Fruit fly (Drosophila melanogaster) whole organism, embryonic: Measurements from ENCODE around the gene Ser.

Experiments used
- CG10462 ChIP-seq: fragments of 200-800 bp; sonication (Bioruptor generic); optimal IDR thresholded peaks from 2 replicates; lab custom pipeline; 2016; ENCODE audit warnings: missing biosample characterization, missing genetic modification characterization
- CG11398 ChIP-seq: fragments of 200-800 bp; sonication (Bioruptor generic); optimal IDR thresholded peaks from 2 replicates; lab custom pipeline; 2016; ENCODE audit warnings: missing biosample characterization, missing genetic modification characterization
- CG11504 ChIP-seq: fragments of 200-800 bp; sonication (Bioruptor generic); optimal IDR thresholded peaks from 3 replicates; lab custom pipeline; 2019; ENCODE audit warnings: missing biosample characterization, mild to moderate bottlenecking, missing genetic modification characterization, moderate library complexity
- CG11560 ChIP-seq: fragments of 200-800 bp; sonication (Bioruptor generic); IDR thresholded peaks from 3 replicates; pipeline ENCODE4 v1.3.6; 2022; ENCODE audit warnings: missing biosample characterization, missing genetic modification characterization
- CG12236 ChIP-seq: fragments of 200-800 bp; sonication (Bioruptor generic); optimal IDR thresholded peaks from 2 replicates; lab custom pipeline; 2016; ENCODE audit warnings: missing biosample characterization, missing genetic modification characterization
- CG13775 ChIP-seq: fragments of 200-800 bp; sonication (Bioruptor generic); optimal IDR thresholded peaks from 3 replicates; lab custom pipeline; 2017; ENCODE audit warnings: missing biosample characterization, mild to moderate bottlenecking, missing genetic modification characterization
- CG15514 ChIP-seq: fragments of 200-800 bp; sonication (Bioruptor generic); optimal IDR thresholded peaks from 3 replicates; lab custom pipeline; 2017; ENCODE audit warnings: missing biosample characterization, missing genetic modification characterization, mild to moderate bottlenecking, moderate library complexity, missing genetic modification reagents
- CG1603 ChIP-seq: fragments of 200-800 bp; sonication (Bioruptor generic); optimal IDR thresholded peaks from 2 replicates; lab custom pipeline; 2019; ENCODE audit warnings: missing biosample characterization, mild to moderate bottlenecking, missing genetic modification characterization, moderate library complexity
- CG1792 ChIP-seq: fragments of 200-800 bp; sonication (Bioruptor generic); optimal IDR thresholded peaks from 2 replicates; lab custom pipeline; 2016; ENCODE audit warnings: missing biosample characterization, missing genetic modification characterization
- CG30431 ChIP-seq: fragments of 200-800 bp; sonication (Bioruptor generic); optimal IDR thresholded peaks from 2 replicates; lab custom pipeline; 2017; ENCODE audit warnings: missing biosample characterization, missing genetic modification characterization
- CG31365 ChIP-seq: fragments of 200-800 bp; sonication (Bioruptor generic); optimal IDR thresholded peaks from 2 replicates; lab custom pipeline; 2018; ENCODE audit warnings: missing biosample characterization, mild to moderate bottlenecking, missing genetic modification characterization
- CG32772 ChIP-seq: fragments of 200-800 bp; sonication (Bioruptor generic); IDR thresholded peaks from 2 replicates; pipeline ENCODE4 v1.3.6; 2022; ENCODE audit warnings: missing biosample characterization, missing genetic modification characterization
- CG33213 ChIP-seq: fragments of 200-800 bp; sonication (Bioruptor generic); optimal IDR thresholded peaks from 3 replicates; lab custom pipeline; 2016; ENCODE audit warnings: missing biosample characterization, missing genetic modification characterization
- CG4854 ChIP-seq: fragments of 200-800 bp; sonication (Bioruptor generic); optimal IDR thresholded peaks from 2 replicates; lab custom pipeline; 2016; ENCODE audit warnings: missing biosample characterization, missing genetic modification characterization, inconsistent platforms
- CG6654 ChIP-seq: fragments of 200-800 bp; sonication (Bioruptor generic); optimal IDR thresholded peaks from 2 replicates; lab custom pipeline; 2017; ENCODE audit warnings: missing biosample characterization, mild to moderate bottlenecking, missing genetic modification characterization
- CG6791 ChIP-seq: fragments of 200-800 bp; sonication (Bioruptor generic); IDR thresholded peaks from 3 replicates; pipeline ENCODE4 v1.3.6; 2022; ENCODE audit warnings: missing biosample characterization, missing genetic modification characterization; ENCODE audit not compliant: partially characterized antibody
- CG6813 ChIP-seq: fragments of 200-800 bp; sonication (Bioruptor generic); optimal IDR thresholded peaks from 2 replicates; lab custom pipeline; 2017; ENCODE audit warnings: missing biosample characterization, missing genetic modification characterization, mild to moderate bottlenecking, moderate library complexity, missing genetic modification reagents
- CG8281 ChIP-seq: fragments of 200-800 bp; sonication (Bioruptor generic); optimal IDR thresholded peaks from 2 replicates; lab custom pipeline; 2018; ENCODE audit warnings: missing biosample characterization, mild to moderate bottlenecking, missing genetic modification characterization, moderate library complexity
- CG8359 ChIP-seq: fragments of 200-800 bp; sonication (Bioruptor generic); optimal IDR thresholded peaks from 2 replicates; lab custom pipeline; 2017; ENCODE audit warnings: missing biosample characterization, mild to moderate bottlenecking, missing genetic modification characterization, borderline replicate concordance
- CG9727 ChIP-seq: fragments of 200-800 bp; sonication (Bioruptor generic); optimal IDR thresholded peaks from 3 replicates; lab custom pipeline; 2017; ENCODE audit warnings: missing biosample characterization, mild to moderate bottlenecking, missing genetic modification characterization
- CrebB ChIP-seq: fragments of 200-800 bp; sonication (Bioruptor generic); optimal IDR thresholded peaks from 3 replicates; lab custom pipeline; 2018; ENCODE audit warnings: missing biosample characterization, mild to moderate bottlenecking, missing genetic modification characterization
- Dek ChIP-seq: fragments of 200-800 bp; sonication (Bioruptor generic); optimal IDR thresholded peaks from 3 replicates; lab custom pipeline; 2019; ENCODE audit warnings: missing biosample characterization, mild to moderate bottlenecking, missing genetic modification characterization, moderate library complexity
- Fer2 ChIP-seq: fragments of 200-800 bp; sonication (Bioruptor generic); optimal IDR thresholded peaks from 2 replicates; lab custom pipeline; 2018; ENCODE audit warnings: missing biosample characterization, mild to moderate bottlenecking, missing genetic modification characterization, moderate library complexity
- HLH54F ChIP-seq: fragments of 200-800 bp; sonication (Bioruptor generic); optimal IDR thresholded peaks from 3 replicates; lab custom pipeline; 2016; ENCODE audit warnings: missing biosample characterization, missing genetic modification characterization
- Hmx ChIP-seq: fragments of 200-800 bp; sonication (Bioruptor generic); optimal IDR thresholded peaks from 2 replicates; lab custom pipeline; 2016; ENCODE audit warnings: missing biosample characterization, missing genetic modification characterization
- Lim3 ChIP-seq: fragments of 200-800 bp; sonication (Bioruptor generic); IDR thresholded peaks from 2 replicates; pipeline ENCODE4 v1.3.6; 2022; ENCODE audit warnings: missing biosample characterization, missing genetic modification characterization
- Mes4 ChIP-seq: fragments of 200-800 bp; sonication (Bioruptor generic); optimal IDR thresholded peaks from 2 replicates; lab custom pipeline; 2016; ENCODE audit warnings: missing biosample characterization, missing genetic modification characterization
- Sox100B ChIP-seq: fragments of 200-800 bp; sonication (Bioruptor generic); optimal IDR thresholded peaks from 3 replicates; lab custom pipeline; 2018; ENCODE audit warnings: missing biosample characterization, mild to moderate bottlenecking, missing genetic modification characterization
- Spps ChIP-seq: fragments of 200-800 bp; sonication (Bioruptor generic); optimal IDR thresholded peaks from 2 replicates; lab custom pipeline; 2018; ENCODE audit warnings: missing biosample characterization, mild to moderate bottlenecking, missing genetic modification characterization
- Taf1 ChIP-seq: fragments of 200-800 bp; sonication (Bioruptor generic); IDR thresholded peaks from 2 replicates; pipeline ENCODE4 v1.3.6; 2022; ENCODE audit warnings: missing biosample characterization, missing genetic modification characterization
- ase ChIP-seq: fragments of 200-800 bp; sonication (Bioruptor generic); IDR thresholded peaks from 3 replicates; pipeline ENCODE4 v1.3.6; 2022; ENCODE audit warnings: missing biosample characterization, missing genetic modification characterization
- ato ChIP-seq: fragments of 200-800 bp; sonication (Bioruptor generic); IDR thresholded peaks from 2 replicates; pipeline ENCODE4 v1.3.6; 2022; ENCODE audit warnings: missing biosample characterization, missing genetic modification characterization; ENCODE audit not compliant: partially characterized antibody
- bowl ChIP-seq: fragments of 200-800 bp; sonication (Bioruptor generic); IDR thresholded peaks from 2 replicates; pipeline ENCODE4 v1.3.6; 2022; ENCODE audit warnings: missing biosample characterization, missing genetic modification characterization
- bsh ChIP-seq, 2 experiments: fragments of 200-800 bp; sonication (Bioruptor generic); optimal IDR thresholded peaks; 2 replicates each; lab custom pipeline; 2017 to 2018; ENCODE audit warnings: mild to moderate bottlenecking in 2 of 2, missing biosample characterization in 2 of 2, missing genetic modification characterization in 2 of 2, moderate library complexity in 1 of 2
- btn ChIP-seq: fragments of 200-800 bp; sonication (Bioruptor generic); optimal IDR thresholded peaks from 2 replicates; lab custom pipeline; 2016; ENCODE audit warnings: missing biosample characterization, missing genetic modification characterization
- cas ChIP-seq: fragments of 200-800 bp; sonication (Bioruptor generic); IDR thresholded peaks from 2 replicates; pipeline ENCODE4 v1.3.6; 2022; ENCODE audit warnings: missing biosample characterization, missing genetic modification characterization
- dmrt11E ChIP-seq: fragments of 200-800 bp; sonication (Bioruptor generic); optimal IDR thresholded peaks from 3 replicates; lab custom pipeline; 2018; ENCODE audit warnings: missing biosample characterization, mild to moderate bottlenecking, missing genetic modification characterization, moderate library complexity
- dmrt99B ChIP-seq: fragments of 200-800 bp; sonication (Bioruptor generic); optimal IDR thresholded peaks from 2 replicates; lab custom pipeline; 2018; ENCODE audit warnings: missing biosample characterization, mild to moderate bottlenecking, missing genetic modification characterization, moderate library complexity
- ewg ChIP-seq: fragments of 200-800 bp; sonication (Bioruptor generic); optimal IDR thresholded peaks from 3 replicates; lab custom pipeline; 2017; ENCODE audit warnings: mild to moderate bottlenecking, missing biosample characterization, missing genetic modification reagents, missing genetic modification characterization
- fd64A ChIP-seq: fragments of 200-800 bp; sonication (Bioruptor generic); optimal IDR thresholded peaks from 3 replicates; lab custom pipeline; 2018; ENCODE audit warnings: missing biosample characterization, mild to moderate bottlenecking, missing genetic modification characterization
- gcm ChIP-seq: fragments of 200-800 bp; sonication (Bioruptor generic); optimal IDR thresholded peaks from 2 replicates; lab custom pipeline; 2019; ENCODE audit warnings: missing biosample characterization, mild to moderate bottlenecking, missing genetic modification characterization, moderate library complexity
- gfzf ChIP-seq: fragments of 200-800 bp; sonication (Bioruptor generic); optimal IDR thresholded peaks from 2 replicates; lab custom pipeline; 2016; ENCODE audit warnings: missing biosample characterization, mild to moderate bottlenecking, missing genetic modification characterization, moderate library complexity
- jigr1 ChIP-seq: fragments of 200-800 bp; sonication (Bioruptor generic); IDR thresholded peaks from 3 replicates; pipeline ENCODE4 v1.3.6; 2022; ENCODE audit warnings: missing biosample characterization, missing genetic modification characterization
- lmd ChIP-seq: fragments of 200-800 bp; sonication (Bioruptor generic); IDR thresholded peaks from 2 replicates; pipeline ENCODE4 v1.3.6; 2022; ENCODE audit warnings: missing biosample characterization, missing genetic modification characterization
- lola ChIP-seq, 3 experiments: fragments of >200 bp in 2 of 3; fragments of 200-800 bp in 1 of 3; sonication (Bioruptor generic) in 1 of 3; optimal IDR thresholded peaks; 2 replicates each; lab custom pipeline; 2017 to 2019; ENCODE audit warnings: missing biosample characterization in 3 of 3, missing genetic modification characterization in 3 of 3, mild to moderate bottlenecking in 1 of 3, moderate library complexity in 1 of 3
- pfk ChIP-seq: fragments of 200-800 bp; sonication (Bioruptor generic); optimal IDR thresholded peaks from 2 replicates; lab custom pipeline; 2018; ENCODE audit warnings: missing biosample characterization, mild to moderate bottlenecking, missing genetic modification characterization, moderate library complexity
- pros ChIP-seq: fragments of 200-800 bp; sonication (Bioruptor generic); optimal IDR thresholded peaks from 3 replicates; lab custom pipeline; 2019; ENCODE audit warnings: missing biosample characterization, mild to moderate bottlenecking, missing genetic modification characterization, moderate library complexity
- rib ChIP-seq: fragments of 200-800 bp; sonication (Bioruptor generic); IDR thresholded peaks from 2 replicates; pipeline ENCODE4 v1.3.6; 2022; ENCODE audit warnings: missing biosample characterization, missing genetic modification characterization
- z ChIP-seq: fragments of 200-800 bp; sonication (Bioruptor generic); IDR thresholded peaks from 3 replicates; pipeline ENCODE4 v1.3.6; 2022; ENCODE audit warnings: missing biosample characterization, missing genetic modification characterization
- zen ChIP-seq: fragments of 200-800 bp; sonication (Bioruptor generic); optimal IDR thresholded peaks from 3 replicates; lab custom pipeline; 2018; ENCODE audit warnings: missing biosample characterization, mild to moderate bottlenecking, missing genetic modification characterization, moderate library complexity

Ser gene

dm6 chr3R:27137914-27138323, 56.1 kb downstream of the Ser start (continued):
- peak; percentile 5 for TF ChIP-seq zen
- peak; percentile 8 for TF ChIP-seq CG10462 (GFP tag; lab: Kevin White, UChicago)
- TF ChIP-seq bsh (GFP tag; optimal IDR thresholded peaks at IDR 0.05; lab: Kevin White, UChicago), result peak in 1 of 2 experiments; percentile 68
- no peak for TF ChIP-seq CG30431 (GFP tag; lab: Kevin White, UChicago)
- TF ChIP-seq CG32772 (GFP tag; lab: Robert Waterston, UW), result no peak
- TF ChIP-seq Sox100B (GFP tag; lab: Kevin White, UChicago), result peak; percentile 62
- TF ChIP-seq bowl (GFP tag; lab: Robert Waterston, UW), result no peak
- no peak for TF ChIP-seq Spps (tag; lab: Kevin White, UChicago)
- TF ChIP-seq CG1792, result no peak
- TF ChIP-seq ato, result no peak
- TF ChIP-seq CG12236, result peak; percentile 52
- TF ChIP-seq CG13775 (GFP tag; lab: Kevin White, UChicago), result no peak
- no peak for TF ChIP-seq Fer2 (tag; lab: Kevin White, UChicago)
- peak in 1 of 3 experiments; percentile 31 for TF ChIP-seq lola (GFP tag; optimal IDR thresholded peaks at IDR 0.05; lab: Kevin White, UChicago)
- TF ChIP-seq pfk (GFP tag; lab: Kevin White, UChicago), result no peak
- TF ChIP-seq jigr1 (GFP tag; lab: Robert Waterston, UW), result no peak
- no peak for TF ChIP-seq z
- peak; percentile 21 for TF ChIP-seq CG8281 (tag; lab: Kevin White, UChicago)
- TF ChIP-seq ase (GFP tag; lab: Robert Waterston, UW), result no peak
- no peak for TF ChIP-seq HLH54F
- TF ChIP-seq Lim3, result no peak
- peak; percentile 22 for TF ChIP-seq ewg
- TF ChIP-seq lmd (GFP tag; lab: Robert Waterston, UW), result no peak
- peak; percentile 60 for TF ChIP-seq Mes4 (GFP tag; lab: Kevin White, UChicago)
- no peak for TF ChIP-seq CG15514
- peak; percentile 68 for TF ChIP-seq CG1603 (tag; lab: Kevin White, UChicago)
- TF ChIP-seq btn (GFP tag; lab: Kevin White, UChicago), result peak; percentile 9
- TF ChIP-seq CG11504, result peak; percentile 62
- TF ChIP-seq dmrt11E (tag; lab: Kevin White, UChicago), result no peak
- no peak for TF ChIP-seq Hmx (GFP tag; lab: Kevin White, UChicago)
- TF ChIP-seq CG6791 (GFP tag; lab: Robert Waterston, UW), result no peak
- TF ChIP-seq CG6654 (GFP tag; lab: Kevin White, UChicago), result no peak
- no peak for TF ChIP-seq CG11398
- no peak for TF ChIP-seq Taf1 (GFP tag; lab: Robert Waterston, UW)
- no peak for TF ChIP-seq CG4854 (GFP tag; lab: Kevin White, UChicago)
- peak; percentile 71 for TF ChIP-seq fd64A (GFP tag; lab: Kevin White, UChicago)
- no peak for TF ChIP-seq CG33213 (GFP tag; lab: Kevin White, UChicago)
- TF ChIP-seq CG11560 (tag; lab: Robert Waterston, UW), result no peak
- TF ChIP-seq rib, result no peak
- TF ChIP-seq CG8359 (GFP tag; lab: Kevin White, UChicago), result peak; percentile 36
- TF ChIP-seq gcm (GFP tag; lab: Kevin White, UChicago), result peak; percentile 49
- peak; percentile 50 for TF ChIP-seq CrebB (tag; lab: Kevin White, UChicago)
- TF ChIP-seq pros, result peak; percentile 1
- TF ChIP-seq gfzf (GFP tag; lab: Kevin White, UChicago), result no peak
- peak; percentile 54 for TF ChIP-seq dmrt99B (tag; lab: Kevin White, UChicago)
- peak; percentile 1 for TF ChIP-seq CG31365 (tag; lab: Kevin White, UChicago)
- peak; percentile 36 for TF ChIP-seq CG6813 (GFP tag; lab: Kevin White, UChicago)
- no peak for TF ChIP-seq CG9727 (GFP tag; lab: Kevin White, UChicago)
- no peak for TF ChIP-seq cas (GFP tag; lab: Robert Waterston, UW)
- TF ChIP-seq Dek (tag; lab: Kevin White, UChicago), result no peak
